Worm (Caenorhabditis elegans) whole organism, midembryonic: Measurements from ENCODE around the gene ZK622.1.

Source experiments
- T22C8.4 ChIP-seq: fragments of 200-800 bp; sonication (Bioruptor generic); IDR thresholded peaks from 2 replicates; pipeline ENCODE4 v1.3.6; 2022; ENCODE audit warnings: missing genetic modification characterization, missing compliant biosample characterization
- cog-1 ChIP-seq: sonication (generic microtip); optimal IDR thresholded peaks from 2 replicates; lab custom pipeline; 2016; ENCODE audit warnings: missing genetic modification characterization, missing compliant biosample characterization
- klf-2 ChIP-seq: fragments of 200-800 bp; sonication (Bioruptor generic); conservative IDR thresholded peaks from 2 replicates; pipeline ENCODE4 v1.3.6; 2022; ENCODE audit warnings: missing genetic modification reagents, missing genetic modification characterization, missing compliant biosample characterization
- med-1 ChIP-seq: sonication (generic microtip); optimal IDR thresholded peaks from 2 replicates; lab custom pipeline; 2017; ENCODE audit warnings: missing genetic modification characterization, mild to moderate bottlenecking, missing compliant biosample characterization, antibody characterized with exemption, missing genetic modification reagents; ENCODE audit not compliant: insufficient read depth
- ref-1 ChIP-seq: fragments of 200-800 bp; sonication (Bioruptor generic); conservative IDR thresholded peaks from 2 replicates; pipeline ENCODE4 v1.3.6; 2022; ENCODE audit warnings: missing genetic modification reagents, missing genetic modification characterization, missing compliant biosample characterization

DNA sequence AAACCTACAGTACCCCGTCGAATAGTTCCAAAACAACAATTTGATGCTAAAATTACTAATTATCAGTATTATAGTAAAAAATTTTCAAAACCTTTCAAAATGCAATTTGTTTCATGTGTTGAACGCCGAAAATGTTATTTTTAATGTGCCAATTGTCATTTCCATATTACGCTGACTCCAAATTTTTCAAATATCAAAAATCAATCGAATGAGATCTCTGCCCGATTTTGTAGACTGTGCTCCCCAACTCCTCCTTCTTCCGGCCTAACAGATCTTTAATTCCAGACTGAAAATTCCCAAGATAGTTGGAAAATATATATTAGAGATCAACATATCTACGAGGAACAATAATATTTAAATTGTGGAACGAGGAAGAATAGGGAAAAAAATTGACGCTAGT is 15.8 kb upstream of the ZK622.1 start:
- TF ChIP-seq ref-1 (GFP tag; lab: Robert Waterston, UW) (no peak), med-1 (GFP tag; lab: Kevin White, UChicago) (no peak), T22C8.4 (GFP tag; lab: Robert Waterston, UW) (no peak), cog-1 (tag; lab: Kevin White, UChicago) (no peak), klf-2 (GFP tag; lab: Robert Waterston, UW) (no peak)
